Worm (Caenorhabditis elegans) whole organism, dauer: ENCODE measurements around the gene nhr-42.

Experiments
- unc-62 ChIP-seq: sonication (generic microtip); optimal IDR thresholded peaks from 2 replicates; lab custom pipeline; 2017; ENCODE audit warnings: missing biosample characterization, missing genetic modification reagents, missing genetic modification characterization

Gene nhr-42

DNA sequence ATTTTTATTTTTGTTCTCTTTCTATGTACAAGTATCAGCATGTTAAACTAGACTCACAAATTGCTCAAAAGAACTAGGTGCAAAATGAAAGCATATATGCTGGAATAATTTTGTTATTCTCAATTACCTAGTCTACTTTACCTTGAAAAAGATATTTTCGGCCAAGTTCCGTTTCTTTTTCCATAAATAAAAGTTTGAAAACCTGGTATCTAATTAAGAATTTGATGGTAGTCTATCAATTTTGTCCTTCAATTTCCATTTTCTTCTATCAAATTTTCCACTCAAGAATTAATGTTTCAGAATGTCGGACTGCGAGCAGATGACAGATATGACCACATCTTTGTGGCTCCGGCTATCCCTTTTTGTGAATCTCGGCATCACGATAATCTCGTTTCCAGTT is 5.2 kb downstream of the nhr-42 start, which contains the start of gene srab-4:
TSS of gene srab-4 (plus strand) at position 301 of the 400 bp plus-strand sequence.
- no peak for TF ChIP-seq unc-62

DNA sequence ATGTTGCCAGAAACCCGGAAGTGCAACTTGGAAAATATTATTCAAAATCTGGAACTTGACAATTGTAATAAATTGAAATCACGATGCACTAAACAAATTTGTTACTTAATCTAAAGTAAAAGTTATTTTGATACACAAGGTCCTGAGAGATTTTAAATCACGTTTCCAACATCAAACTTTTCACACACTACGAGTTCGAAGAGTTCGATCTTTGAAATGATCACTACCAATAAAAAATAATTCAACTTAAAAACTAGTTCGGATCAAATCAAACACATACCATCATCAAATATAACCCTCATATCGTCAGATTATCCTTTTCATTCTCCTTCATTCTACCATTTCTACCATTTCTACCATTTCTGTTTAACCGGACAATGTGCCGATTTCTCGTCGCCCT is 7.3 kb downstream of the nhr-42 start, which contains the start of gene spig-10:
TSS of gene spig-10 (plus strand) at position 301 of the 400 bp plus-strand sequence.
- TF ChIP-seq unc-62, result no peak

DNA sequence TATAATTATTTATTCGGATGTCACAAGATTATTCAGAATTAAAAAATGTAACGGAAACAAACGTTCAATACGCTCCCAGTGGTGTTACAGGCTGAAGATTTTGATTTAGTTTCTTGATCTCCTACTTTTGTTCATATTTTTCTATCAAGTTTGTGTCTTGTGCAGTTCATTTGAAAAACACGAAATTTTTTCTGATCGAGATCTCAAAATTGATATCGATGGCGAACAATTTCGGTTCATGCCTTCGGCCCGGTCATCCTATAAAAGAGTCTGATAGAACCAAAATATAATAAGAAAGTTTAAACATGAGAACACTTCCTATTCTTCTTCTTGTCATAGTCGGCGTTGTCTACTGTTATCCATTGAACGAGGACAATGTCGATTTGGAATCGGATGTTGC is 8.7 kb downstream of the nhr-42 start, which contains the start of gene drd-10:
TSS of gene drd-10 (plus strand) at position 301 of the 400 bp plus-strand sequence.
- no peak for TF ChIP-seq unc-62

DNA sequence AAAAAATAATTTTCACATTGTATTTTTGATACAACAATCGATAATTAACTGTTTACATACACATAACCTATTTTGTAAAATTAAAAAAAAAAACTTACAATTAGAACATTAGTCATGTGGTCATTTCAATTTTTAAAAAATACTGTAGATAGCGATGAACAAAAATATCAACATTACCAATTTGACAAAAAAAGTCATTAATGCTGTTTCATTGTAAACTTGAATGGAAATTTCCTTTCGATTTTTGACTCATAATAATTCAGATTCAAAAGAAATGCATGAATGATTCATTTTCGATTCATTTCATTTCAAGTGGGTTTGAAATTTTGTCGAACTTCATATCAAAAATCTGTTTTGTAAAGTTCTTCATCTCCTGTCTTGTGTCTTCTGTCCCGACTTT is 10.8 kb downstream of the nhr-42 start, which contains the start of gene C33G8.2:
TSS of gene C33G8.2 (plus strand) at position 301 of the 400 bp plus-strand sequence.
- TF ChIP-seq unc-62, result no peak

DNA sequence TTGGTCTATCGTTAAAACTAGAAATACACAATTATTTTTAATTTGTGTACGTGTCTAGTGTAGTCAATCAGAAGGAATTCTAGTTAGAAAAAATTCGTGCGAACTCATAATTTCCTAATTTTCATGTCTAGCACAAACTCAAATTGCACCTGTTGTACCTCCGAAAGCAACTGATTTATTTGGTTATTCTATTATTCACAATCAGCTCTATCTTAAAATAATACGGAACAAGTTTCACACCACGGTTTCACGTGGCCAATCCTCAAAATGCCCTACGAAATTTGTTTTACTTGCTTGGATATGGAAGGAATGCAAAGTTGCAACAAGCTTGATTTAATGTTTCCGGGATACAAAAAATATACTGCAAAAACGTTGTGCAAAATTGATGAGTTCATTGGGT is 14.0 kb downstream of the nhr-42 start, which contains the start of gene srw-127:
TSS of gene srw-127 (plus strand) at position 301 of the 400 bp plus-strand sequence.
- TF ChIP-seq unc-62, result no peak

DNA sequence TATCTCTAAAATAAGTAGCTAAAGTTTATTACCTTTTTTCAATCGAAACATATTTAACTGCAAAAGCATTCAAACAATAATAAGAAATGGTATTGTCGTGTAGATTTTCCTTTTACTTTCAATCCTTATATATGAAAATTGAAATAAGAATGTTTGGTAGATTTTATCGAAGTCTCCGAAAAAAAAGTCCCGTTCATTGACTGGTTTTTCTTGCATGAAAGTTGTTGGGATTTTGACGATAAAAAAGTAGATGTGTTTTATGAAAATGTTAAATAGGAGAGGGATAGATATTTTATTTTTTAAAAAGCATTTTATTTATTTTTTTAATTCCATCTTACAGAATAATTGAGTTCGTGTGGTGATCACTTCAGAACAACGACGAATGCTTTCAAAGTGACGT is 17.3 kb downstream of the nhr-42 start, which contains the start of gene C33G8.13:
TSS of gene C33G8.13 (minus strand) at position 101 of the 400 bp plus-strand sequence.
- TF ChIP-seq unc-62, result no peak

DNA sequence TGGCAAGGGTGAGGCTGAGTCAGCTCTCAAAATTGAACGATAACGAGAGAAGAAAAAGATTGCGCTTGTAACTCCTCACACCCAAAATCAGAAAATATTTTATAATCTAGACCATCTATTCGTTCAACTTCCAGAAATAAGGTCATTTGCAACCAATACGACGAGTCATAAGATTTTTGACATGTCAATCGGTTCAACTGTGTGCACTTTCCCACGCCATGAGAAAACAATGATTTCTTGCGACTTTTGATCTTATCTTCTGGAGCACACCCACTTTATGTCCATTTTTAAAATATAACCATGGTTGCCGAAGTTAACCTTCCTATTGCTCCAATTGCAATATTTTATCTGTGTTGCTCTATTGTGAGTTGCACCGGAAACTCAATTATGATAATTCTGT is 18.4 kb downstream of the nhr-42 start, which contains the start of gene srsx-32:
TSS of gene srsx-32 (plus strand) at position 301 of the 400 bp plus-strand sequence.
- no peak for TF ChIP-seq unc-62

DNA sequence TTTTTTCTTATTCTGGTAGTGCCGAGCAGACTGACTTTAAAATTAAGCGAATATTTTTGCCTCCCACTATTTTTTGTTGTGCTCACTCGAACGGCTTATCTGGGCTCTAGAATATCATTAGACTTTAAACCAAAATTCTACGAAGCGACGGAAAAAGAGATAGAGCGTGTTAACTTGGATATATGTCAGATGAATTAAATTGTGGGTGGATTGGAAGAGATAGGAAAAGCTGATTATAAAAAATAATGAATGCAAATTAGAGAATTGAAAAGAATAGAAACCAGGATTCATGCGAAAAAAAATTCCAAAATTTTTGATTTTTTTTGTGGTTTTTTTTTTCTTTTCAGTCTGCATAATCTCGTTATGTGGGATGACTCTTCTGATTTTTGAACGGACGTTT is 23.2 kb downstream of the nhr-42 start, which contains the start of gene F20A1.4:
TSS of gene F20A1.4 (minus strand) at position 101 of the 400 bp plus-strand sequence.
- TF ChIP-seq unc-62, result no peak

DNA sequence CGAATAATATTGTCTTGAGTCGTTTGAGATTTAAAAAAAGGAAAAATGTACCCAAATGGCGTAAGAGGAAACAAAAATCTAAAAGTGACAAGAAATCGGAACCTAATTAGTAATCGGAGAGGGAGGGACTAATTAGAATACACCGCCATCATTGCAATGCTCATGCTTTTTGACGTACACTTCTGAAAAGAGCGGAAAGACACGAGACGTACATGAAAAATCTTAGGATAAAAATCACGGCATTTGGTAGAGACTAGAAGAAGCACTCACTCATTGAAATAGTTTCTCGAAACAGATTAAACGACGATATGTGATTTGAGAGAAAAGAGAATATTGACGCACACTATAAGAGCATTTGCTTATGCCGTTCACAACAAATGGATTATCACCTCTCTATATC is 24.4 kb downstream of the nhr-42 start:
- TF ChIP-seq unc-62, result no peak

DNA sequence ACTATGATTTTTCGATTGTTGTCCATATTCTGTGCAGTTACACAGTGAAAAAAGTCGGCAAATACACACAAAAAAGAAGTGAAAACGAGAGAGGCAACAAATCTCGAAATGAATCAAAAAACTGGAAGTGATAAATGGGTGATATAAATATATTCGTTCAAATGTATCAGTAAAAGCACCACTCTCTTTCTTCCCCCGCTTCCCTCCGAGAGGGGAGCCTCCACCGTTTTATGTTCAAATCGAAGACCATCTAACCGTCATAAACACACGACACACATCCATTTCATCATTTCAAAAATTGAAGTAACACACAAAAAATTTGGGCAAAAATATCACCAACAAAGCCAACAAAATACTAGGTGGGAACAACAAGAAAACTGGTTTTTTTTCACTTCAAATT is 28.4 kb downstream of the nhr-42 start, which contains the start of gene F20A1.6:
TSS of gene F20A1.6 (minus strand) at position 101 of the 400 bp plus-strand sequence.
- TF ChIP-seq unc-62, result no peak

DNA sequence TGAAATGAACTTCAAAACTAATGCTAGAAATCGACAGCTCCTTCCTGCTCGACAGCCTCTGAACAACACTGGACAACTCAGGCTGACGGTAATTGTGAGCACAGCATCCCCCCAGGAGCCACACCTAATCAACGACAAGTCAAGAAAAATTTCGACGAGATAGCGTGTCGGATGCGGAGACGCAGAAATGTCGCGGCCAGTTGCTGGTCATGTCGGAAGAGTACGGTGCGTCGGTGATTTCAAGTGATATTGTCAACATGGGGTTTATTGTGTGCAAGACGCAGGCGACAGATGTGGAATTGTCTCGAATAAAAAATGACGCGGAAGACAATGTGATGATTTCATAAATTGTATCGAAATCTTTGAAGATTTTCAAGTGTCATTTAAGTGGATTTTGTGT is 37.9 kb downstream of the nhr-42 start, which contains the start of gene twk-11:
TSS of gene twk-11 (minus strand) at position 101 of the 400 bp plus-strand sequence.
- no peak for TF ChIP-seq unc-62

DNA sequence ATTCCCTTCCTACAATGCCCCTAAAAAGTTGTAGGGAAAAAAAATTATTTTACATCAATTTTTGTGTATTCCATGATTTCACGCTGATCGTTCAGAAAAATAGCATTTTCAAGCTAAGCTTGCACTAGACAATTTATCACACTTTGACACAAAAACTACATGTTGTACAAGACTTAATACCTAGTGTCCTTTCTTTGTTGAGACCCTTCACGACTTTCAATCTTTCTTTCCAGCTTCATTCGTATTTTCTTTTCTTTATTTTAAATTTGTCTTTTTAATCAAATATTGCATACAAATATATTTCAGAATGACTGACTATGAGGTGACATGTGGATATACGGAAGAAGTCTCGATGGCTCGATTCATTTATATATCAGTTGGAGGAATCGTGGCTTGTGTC is 47.4 kb downstream of the nhr-42 start, which contains the start of gene F20A1.2:
TSS of gene F20A1.2 (plus strand) at position 301 of the 400 bp plus-strand sequence.
- no peak for TF ChIP-seq unc-62

DNA sequence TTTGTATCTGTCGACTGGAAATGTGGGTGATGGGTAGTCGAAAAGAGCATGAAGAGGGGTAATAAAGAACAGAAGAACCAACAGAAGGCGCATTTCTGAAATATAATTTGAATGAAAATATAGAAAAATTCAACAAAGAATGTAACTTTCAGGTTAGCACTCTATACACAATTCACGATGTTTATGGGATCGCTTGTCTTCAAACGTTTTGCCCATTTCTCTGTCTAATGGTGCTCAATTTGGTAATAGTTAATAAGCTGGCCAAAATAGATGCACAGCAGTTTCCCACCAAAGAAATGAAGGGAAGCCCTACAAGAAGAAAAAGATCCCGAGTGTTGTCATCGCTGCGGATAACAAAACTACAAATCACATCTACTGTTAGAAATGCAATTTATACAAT is 48.9 kb downstream of the nhr-42 start, which contains the start of gene F20A1.8:
TSS of gene F20A1.8 (minus strand) at position 101 of the 400 bp plus-strand sequence.
- no peak for TF ChIP-seq unc-62

DNA sequence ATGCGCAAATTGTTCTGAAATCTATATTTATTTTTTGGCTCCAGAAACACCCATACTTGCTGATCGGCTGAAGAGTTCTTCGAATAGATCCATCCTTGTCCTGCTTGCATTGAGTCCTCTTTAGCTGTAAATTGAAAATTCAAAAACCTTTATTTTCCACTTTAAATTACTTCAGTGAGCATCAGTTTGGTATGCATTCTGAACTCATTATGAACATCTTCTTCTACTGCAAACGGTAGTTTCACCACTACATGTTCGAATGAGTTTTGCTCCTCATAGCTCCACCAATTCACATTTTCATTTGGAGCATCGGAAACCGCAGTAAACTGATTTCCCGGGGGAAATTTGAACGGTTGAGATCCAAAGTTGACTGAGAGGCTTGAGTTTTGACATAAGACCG is 51.5 kb downstream of the nhr-42 start:
- TF ChIP-seq unc-62, result no peak
